Fruit fly (Drosophila melanogaster): Measurements from ENCODE around the gene Smn.

The Smn gene

DNA sequence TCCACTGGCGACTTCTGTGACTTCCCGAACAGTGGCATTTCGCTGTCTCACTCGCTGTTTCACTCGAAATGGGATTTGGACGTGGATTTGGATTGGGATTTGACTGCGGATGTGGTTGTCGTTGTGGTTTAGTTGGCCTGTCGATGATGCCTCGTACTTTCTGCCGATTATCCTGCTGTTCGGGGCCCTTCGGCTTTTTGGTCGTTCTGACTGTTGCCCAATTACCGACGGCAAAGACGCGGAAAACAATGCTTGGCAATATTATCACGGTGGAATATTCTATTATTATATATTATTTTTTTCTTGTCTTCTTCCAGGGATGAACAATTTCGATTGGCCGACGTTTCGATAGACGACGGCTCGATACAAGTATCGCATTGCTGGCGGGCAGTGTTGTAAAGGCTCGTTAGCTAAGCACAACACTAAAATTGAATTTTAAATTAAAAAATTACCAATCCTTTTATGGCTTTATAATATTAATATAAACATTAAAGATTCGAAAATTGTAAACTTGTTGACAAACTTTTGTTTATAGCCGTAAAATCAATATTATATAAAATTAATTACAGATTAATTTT, 33.9 kb upstream of the Smn start, which contains the start of gene Mo25 (continued):
- TF ChIP-seq CG7357 (GFP tag; IDR thresholded peaks at IDR 0.05) (no peak), Ets97D (GFP tag; optimal IDR thresholded peaks at IDR 0.05) (peak; percentile 49), gce (GFP tag; IDR thresholded peaks at IDR 0.05) (no peak), unc-4 (GFP tag; IDR thresholded peaks at IDR 0.05; ENCODE audit: partially characterized antibody) (peak; percentile 81), crp (GFP tag; optimal IDR thresholded peaks at IDR 0.05) (no peak), D (optimal IDR thresholded peaks at IDR 0.05) (no peak), D (GFP tag; optimal IDR thresholded peaks at IDR 0.05) (no peak), Sry-β (GFP tag; optimal IDR thresholded peaks at IDR 0.05) (no peak), CTCF (GFP tag; optimal IDR thresholded peaks at IDR 0.05) (no peak), slp2 (GFP tag; optimal IDR thresholded peaks at IDR 0.05) (no peak), p53 (GFP tag; optimal IDR thresholded peaks at IDR 0.05) (no peak), sug (tag; optimal IDR thresholded peaks at IDR 0.05) (peak; percentile 52), ci (GFP tag; IDR thresholded peaks at IDR 0.05) (peak; percentile 54; the same call in 2 of the 3 replicates), CG6683 (GFP tag; optimal IDR thresholded peaks at IDR 0.05) (no peak), CG2199 (GFP tag; IDR thresholded peaks at IDR 0.05) (no peak), Stat92E (GFP tag; optimal IDR thresholded peaks at IDR 0.05) (no peak), CG2116 (GFP tag; optimal IDR thresholded peaks at IDR 0.05) (peak; percentile 84), nerfin-1 (tag; optimal IDR thresholded peaks at IDR 0.05) (no peak), ttk (GFP tag; IDR thresholded peaks at IDR 0.05) (no peak), CG2875 (GFP tag; optimal IDR thresholded peaks at IDR 0.05) (no peak), Hr3 (GFP tag; optimal IDR thresholded peaks at IDR 0.05) (peak; percentile 42), dmrt99B (tag; optimal IDR thresholded peaks at IDR 0.05) (no peak), pho (GFP tag; optimal IDR thresholded peaks at IDR 0.05) (no peak), CG4854 (GFP tag; optimal IDR thresholded peaks at IDR 0.05) (no peak), ab (GFP tag; optimal IDR thresholded peaks at IDR 0.05) (no peak), Vsx1 (GFP tag; optimal IDR thresholded peaks at IDR 0.05) (no peak), CG13287 (GFP tag; IDR thresholded peaks at IDR 0.05; ENCODE audit: partially characterized antibody) (peak; percentile 86), HLHmδ (GFP tag; optimal IDR thresholded peaks at IDR 0.05) (no peak), Awh (GFP tag; IDR thresholded peaks at IDR 0.05) (no peak), Atf-2 (GFP tag; optimal IDR thresholded peaks at IDR 0.05) (no peak), NC2β (GFP tag; optimal IDR thresholded peaks at IDR 0.05) (no peak), CG31388 (GFP tag; optimal IDR thresholded peaks at IDR 0.05) (no peak), CG6765 (GFP tag; optimal IDR thresholded peaks at IDR 0.05) (no peak), MESR4 (GFP tag; optimal IDR thresholded peaks at IDR 0.05) (peak; percentile 84), Dref (GFP tag; IDR thresholded peaks at IDR 0.05) (peak; percentile 91), CG8359 (GFP tag; optimal IDR thresholded peaks at IDR 0.05; ENCODE audit: borderline replicate concordance) (no peak), Sin3A (optimal IDR thresholded peaks at IDR 0.05) (no peak), Gug (GFP tag; IDR thresholded peaks at IDR 0.05) (no peak; the same call in 3 of the 4 replicates), CG12104 (GFP tag; optimal IDR thresholded peaks at IDR 0.05) (no peak), ERR (GFP tag; optimal IDR thresholded peaks at IDR 0.05) (peak; percentile 3), gcm2 (GFP tag; optimal IDR thresholded peaks at IDR 0.05) (no peak), ftz-f1 (GFP tag; optimal IDR thresholded peaks at IDR 0.05) (no peak), CG6854 (GFP tag; optimal IDR thresholded peaks at IDR 0.05) (no peak), hb (GFP tag; IDR thresholded peaks at IDR 0.05; ENCODE audit: partially characterized antibody) (no peak; the same call in 2 of the 3 replicates), shn (GFP tag; optimal IDR thresholded peaks at IDR 0.05) (no peak), H2.0 (GFP tag; IDR thresholded peaks at IDR 0.05) (no peak), tap (tag; optimal IDR thresholded peaks at IDR 0.05) (peak; percentile 33), Fer1 (GFP tag; optimal IDR thresholded peaks at IDR 0.05) (peak; percentile 63), mirr (GFP tag; optimal IDR thresholded peaks at IDR 0.05) (no peak), Jarid2 (GFP tag; optimal IDR thresholded peaks at IDR 0.05) (no peak), exex (tag; optimal IDR thresholded peaks at IDR 0.05) (peak; percentile 27), luna (GFP tag; optimal IDR thresholded peaks at IDR 0.05) (no peak)

All from whole organism, embryonic.